In genomic region chr3R:6426173-6426899, dm6 we compare ENCODE assay signal across 2 fruit fly cellular contexts.
TF ChIP-seq lines count a peak whose summit lies in the region.

No protein-coding gene starts in this region.

TF ChIP-seq in whole organism, embryonic, 481 proteins besides CTCF, POLR2A, EP300 and RAD21 (continued from another document and continues in another):
- TF ChIP-seq Adf1 (GFP tag; IDR thresholded peaks at IDR 0.05; lab: Robert Waterston, UW) = peak; percentile 77
- no peak for TF ChIP-seq fu2 (GFP tag; optimal IDR thresholded peaks at IDR 0.05; lab: Kevin White, UChicago)
- no peak for TF ChIP-seq wek (GFP tag; optimal IDR thresholded peaks at IDR 0.05; lab: Kevin White, UChicago)
- peak; percentile 30; the same call in 1 of the 2 replicates for TF ChIP-seq CG13287 (GFP tag; IDR thresholded peaks at IDR 0.05; lab: Robert Waterston, UW; ENCODE audit: partially characterized antibody)
- TF ChIP-seq Atf-2 (GFP tag; optimal IDR thresholded peaks at IDR 0.05; lab: Kevin White, UChicago) = no peak
- TF ChIP-seq sc (optimal IDR thresholded peaks at IDR 0.05; lab: Kevin White, UChicago) = no peak
- TF ChIP-seq sc (GFP tag; optimal IDR thresholded peaks at IDR 0.05; lab: Kevin White, UChicago) = no peak
- TF ChIP-seq tna (GFP tag; IDR thresholded peaks at IDR 0.05; lab: Robert Waterston, UW; ENCODE audit: partially characterized antibody) = no peak
- no peak for TF ChIP-seq CG13624 (GFP tag; optimal IDR thresholded peaks at IDR 0.05; lab: Kevin White, UChicago)
- no peak for TF ChIP-seq Jarid2 (GFP tag; optimal IDR thresholded peaks at IDR 0.05; lab: Kevin White, UChicago)
- no peak for TF ChIP-seq CG7987 (GFP tag; optimal IDR thresholded peaks at IDR 0.05; lab: Kevin White, UChicago)
- peak; percentile 7 for TF ChIP-seq BtbVII (GFP tag; optimal IDR thresholded peaks at IDR 0.05; lab: Kevin White, UChicago)
- TF ChIP-seq CG13775 (GFP tag; optimal IDR thresholded peaks at IDR 0.05; lab: Kevin White, UChicago) = no peak
- no peak for TF ChIP-seq Dbx (GFP tag; IDR thresholded peaks at IDR 0.05; lab: Robert Waterston, UW)
- TF ChIP-seq CG16863 (GFP tag; optimal IDR thresholded peaks at IDR 0.05; lab: Kevin White, UChicago) = no peak
- TF ChIP-seq jing (GFP tag; optimal IDR thresholded peaks at IDR 0.05; lab: Kevin White, UChicago) = no peak
- no peak for TF ChIP-seq pita (GFP tag; optimal IDR thresholded peaks at IDR 0.05; lab: Kevin White, UChicago)
- no peak for TF ChIP-seq CG8281 (tag; optimal IDR thresholded peaks at IDR 0.05; lab: Kevin White, UChicago)
- TF ChIP-seq gcm2 (GFP tag; optimal IDR thresholded peaks at IDR 0.05; lab: Kevin White, UChicago) = no peak
- no peak for TF ChIP-seq H2.0 (GFP tag; IDR thresholded peaks at IDR 0.05; lab: Robert Waterston, UW)
- no peak for TF ChIP-seq CG9609 (GFP tag; optimal IDR thresholded peaks at IDR 0.05; lab: Kevin White, UChicago)
- TF ChIP-seq gem (tag; optimal IDR thresholded peaks at IDR 0.05; lab: Kevin White, UChicago) = no peak
- TF ChIP-seq HLH4C (GFP tag; IDR thresholded peaks at IDR 0.05; lab: Robert Waterston, UW; ENCODE audit: partially characterized antibody) = no peak
- TF ChIP-seq CG32532 (GFP tag; IDR thresholded peaks at IDR 0.05; lab: Robert Waterston, UW) = peak; percentile 55; the same call in 1 of the 2 replicates
- TF ChIP-seq CG7357 (GFP tag; IDR thresholded peaks at IDR 0.05; lab: Robert Waterston, UW) = no peak
- no peak for TF ChIP-seq CG4328 (GFP tag; optimal IDR thresholded peaks at IDR 0.05; lab: Kevin White, UChicago)
- no peak for TF ChIP-seq Doc2 (GFP tag; IDR thresholded peaks at IDR 0.05; lab: Robert Waterston, UW)
- no peak for TF ChIP-seq CG9215 (GFP tag; IDR thresholded peaks at IDR 0.05; lab: Robert Waterston, UW)
- TF ChIP-seq Spps (tag; optimal IDR thresholded peaks at IDR 0.05; lab: Kevin White, UChicago) = no peak
- TF ChIP-seq CG10274 (GFP tag; optimal IDR thresholded peaks at IDR 0.05; lab: Kevin White, UChicago) = no peak
- no peak for TF ChIP-seq phol (tag; optimal IDR thresholded peaks at IDR 0.05; lab: Kevin White, UChicago)
- no peak for TF ChIP-seq luna (GFP tag; optimal IDR thresholded peaks at IDR 0.05; lab: Kevin White, UChicago)
- no peak for TF ChIP-seq CG7271 (tag; optimal IDR thresholded peaks at IDR 0.05; lab: Kevin White, UChicago)
- no peak for TF ChIP-seq row (GFP tag; IDR thresholded peaks at IDR 0.05; lab: Robert Waterston, UW)
- TF ChIP-seq Neu2 (GFP tag; optimal IDR thresholded peaks at IDR 0.05; lab: Kevin White, UChicago; ENCODE audit: borderline replicate concordance) = no peak
- TF ChIP-seq HLH54F (GFP tag; optimal IDR thresholded peaks at IDR 0.05; lab: Kevin White, UChicago) = no peak
- TF ChIP-seq Mes4 (GFP tag; optimal IDR thresholded peaks at IDR 0.05; lab: Kevin White, UChicago) = no peak
- TF ChIP-seq GATAe (GFP tag; conservative IDR thresholded peaks at IDR 0.05; lab: Robert Waterston, UW) = no peak
- TF ChIP-seq CG3726 (GFP tag; IDR thresholded peaks at IDR 0.05; lab: Robert Waterston, UW) = no peak
- TF ChIP-seq sisA (GFP tag; IDR thresholded peaks at IDR 0.05; lab: Robert Waterston, UW) = no peak
- TF ChIP-seq Deaf1 (tag; optimal IDR thresholded peaks at IDR 0.05; lab: Kevin White, UChicago) = no peak
- TF ChIP-seq CG13424 (tag; optimal IDR thresholded peaks at IDR 0.05; lab: Kevin White, UChicago) = no peak
- no peak for TF ChIP-seq CG15011 (GFP tag; optimal IDR thresholded peaks at IDR 0.05; lab: Kevin White, UChicago)
- TF ChIP-seq Blimp-1 (GFP tag; optimal IDR thresholded peaks at IDR 0.05; lab: Kevin White, UChicago) = no peak
- TF ChIP-seq her (GFP tag; optimal IDR thresholded peaks at IDR 0.05; lab: Kevin White, UChicago) = no peak
- TF ChIP-seq jigr1 (GFP tag; IDR thresholded peaks at IDR 0.05; lab: Robert Waterston, UW) = no peak
- no peak for TF ChIP-seq run (tag; optimal IDR thresholded peaks at IDR 0.05; lab: Kevin White, UChicago)
- no peak for TF ChIP-seq CG11560 (tag; IDR thresholded peaks at IDR 0.05; lab: Robert Waterston, UW)
- no peak for TF ChIP-seq Dp (GFP tag; optimal IDR thresholded peaks at IDR 0.05; lab: Kevin White, UChicago)
- TF ChIP-seq ac (GFP tag; optimal IDR thresholded peaks at IDR 0.05; lab: Kevin White, UChicago) = no peak
- TF ChIP-seq CG15269 (tag; optimal IDR thresholded peaks at IDR 0.05; lab: Kevin White, UChicago) = peak; percentile 11
- TF ChIP-seq HmgD (GFP tag; optimal IDR thresholded peaks at IDR 0.05; lab: Kevin White, UChicago) = no peak
- TF ChIP-seq bab2 (GFP tag; optimal IDR thresholded peaks at IDR 0.05; lab: Kevin White, UChicago) = no peak
- no peak for TF ChIP-seq Gsc (GFP tag; IDR thresholded peaks at IDR 0.05; lab: Robert Waterston, UW)
- no peak for TF ChIP-seq repo (GFP tag; optimal IDR thresholded peaks at IDR 0.05; lab: Kevin White, UChicago)
- TF ChIP-seq onecut (GFP tag; IDR thresholded peaks at IDR 0.05; lab: Robert Waterston, UW) = no peak
- TF ChIP-seq CG6254 (GFP tag; optimal IDR thresholded peaks at IDR 0.05; lab: Kevin White, UChicago) = no peak
- TF ChIP-seq Fer3 (tag; optimal IDR thresholded peaks at IDR 0.05; lab: Kevin White, UChicago) = no peak
- no peak for TF ChIP-seq knrl (GFP tag; IDR thresholded peaks at IDR 0.05; lab: Robert Waterston, UW; ENCODE audit: partially characterized antibody)
- no peak for TF ChIP-seq CG16815 (GFP tag; optimal IDR thresholded peaks at IDR 0.05; lab: Kevin White, UChicago)
- TF ChIP-seq Hmr (GFP tag; optimal IDR thresholded peaks at IDR 0.05; lab: Kevin White, UChicago) = peak; percentile 1
- peak; percentile 34; the same call in 1 of the 2 replicates for TF ChIP-seq CG4360 (GFP tag; IDR thresholded peaks at IDR 0.05; lab: Robert Waterston, UW)
- peak; percentile 69 for TF ChIP-seq Med (GFP tag; lab: Kevin White, UChicago)
- TF ChIP-seq Elba2 (GFP tag; optimal IDR thresholded peaks at IDR 0.05; lab: Kevin White, UChicago) = peak; percentile 92
- TF ChIP-seq CG12236 (GFP tag; optimal IDR thresholded peaks at IDR 0.05; lab: Kevin White, UChicago) = no peak
- TF ChIP-seq Ada2b (GFP tag; IDR thresholded peaks at IDR 0.05; lab: Robert Waterston, UW) = 0 out of 2 replicates have a peak, but pooled peaks have one; percentile 9
- no peak for TF ChIP-seq Xrp1 (GFP tag; IDR thresholded peaks at IDR 0.05; lab: Robert Waterston, UW)
- TF ChIP-seq grau (tag; optimal IDR thresholded peaks at IDR 0.05; lab: Kevin White, UChicago) = no peak
- no peak for TF ChIP-seq CG10654 (GFP tag; optimal IDR thresholded peaks at IDR 0.05; lab: Kevin White, UChicago)

TF ChIP-seq in whole organism, wandering third instar larva, 38 proteins besides CTCF, POLR2A, EP300 and RAD21 (continued from another document):
- no peak for TF ChIP-seq usp (GFP tag; optimal IDR thresholded peaks at IDR 0.05; lab: Kevin White, UChicago)
